Fruit fly (Drosophila melanogaster): ENCODE results near the gene Nep1.

DNA sequence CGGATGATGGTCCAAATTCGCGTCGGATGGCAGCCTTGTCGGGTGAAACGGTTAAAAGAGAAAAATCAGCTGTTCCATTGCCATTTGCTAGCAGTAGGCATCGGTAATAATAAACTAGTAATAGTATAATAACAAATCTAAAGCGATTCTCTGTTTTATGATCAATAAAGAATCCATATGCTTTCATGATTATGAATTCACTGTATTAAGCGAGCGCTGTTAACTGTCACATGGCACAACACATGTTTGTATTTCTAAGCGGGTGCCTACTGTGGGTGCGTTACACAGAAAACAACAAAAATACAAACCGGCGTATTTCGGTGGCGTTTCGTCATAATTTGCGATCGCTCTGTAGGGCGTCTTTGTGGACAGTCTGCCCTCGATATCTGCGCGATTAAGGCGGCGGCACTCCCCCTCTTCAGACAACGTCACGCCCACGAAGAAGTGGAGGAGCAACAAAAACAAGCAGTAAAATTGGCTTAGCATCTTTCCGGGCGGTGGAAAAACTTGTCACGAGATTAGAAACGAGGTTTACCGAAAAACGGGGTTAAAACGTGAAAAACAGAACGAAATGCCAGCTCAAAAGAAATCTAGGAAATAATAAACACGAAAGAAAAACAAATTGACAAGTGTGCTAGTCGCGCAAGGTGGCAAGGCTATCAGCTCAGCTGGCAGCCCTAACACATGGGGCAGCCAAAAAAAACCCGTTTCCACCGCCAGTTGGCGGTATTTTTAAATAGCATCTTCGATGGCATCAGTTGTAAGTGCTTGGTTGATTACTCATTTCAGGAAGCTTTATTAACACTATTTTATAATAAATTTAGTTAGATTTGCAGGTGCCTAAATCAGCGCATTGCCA lies at the start of gene Nep1, which contains the start of gene Mipp2:
- no peak for TF ChIP-seq cwo (GFP tag; optimal IDR thresholded peaks at IDR 0.05)
- TF ChIP-seq bcd (GFP tag; optimal IDR thresholded peaks at IDR 0.05): peak; percentile 14
- no peak for TF ChIP-seq MTF-1 (GFP tag; optimal IDR thresholded peaks at IDR 0.05; ENCODE audit: borderline replicate concordance)
- TF ChIP-seq Awh (GFP tag; IDR thresholded peaks at IDR 0.05): no peak
- TF ChIP-seq nmo (GFP tag; optimal IDR thresholded peaks at IDR 0.05): peak; percentile 25
